Worm (Caenorhabditis elegans) whole organism, young adult: Measurements from ENCODE around the gene cst-1.

ENCODE experiments used
- B0019.2 ChIP-seq: fragments of 200-800 bp; sonication (Bioruptor generic); conservative IDR thresholded peaks from 2 replicates; pipeline ENCODE4 v1.3.6; 2022; ENCODE audit warnings: missing genetic modification reagents, missing genetic modification characterization, missing compliant biosample characterization
- B0261.1 ChIP-seq: sonication (generic microtip); optimal IDR thresholded peaks from 2 replicates; lab custom pipeline; 2016; ENCODE audit warnings: mild to moderate bottlenecking, missing genetic modification characterization, moderate library complexity, missing compliant biosample characterization
- C06A6.2 ChIP-seq: fragments of 200-800 bp; sonication (Bioruptor generic); conservative IDR thresholded peaks from 2 replicates; pipeline ENCODE4 v1.3.6; 2022; ENCODE audit warnings: missing genetic modification characterization, missing compliant biosample characterization
- D2030.7 ChIP-seq: fragments of 200-800 bp; sonication (Bioruptor generic); IDR thresholded peaks from 2 replicates; pipeline ENCODE4 v1.3.6; 2022; ENCODE audit warnings: missing genetic modification reagents, missing genetic modification characterization, missing compliant biosample characterization
- F10E7.11 ChIP-seq: sonication (generic microtip); optimal IDR thresholded peaks from 2 replicates; lab custom pipeline; 2017; ENCODE audit warnings: mild to moderate bottlenecking, missing genetic modification characterization, moderate library complexity, missing compliant biosample characterization
- F37B4.10 ChIP-seq: fragments of 200-800 bp; sonication (Bioruptor generic); IDR thresholded peaks from 2 replicates; pipeline ENCODE4 v1.3.6; 2022; ENCODE audit warnings: missing genetic modification characterization, missing compliant biosample characterization
- F39B2.1 ChIP-seq: fragments of 200-800 bp; sonication (Bioruptor generic); IDR thresholded peaks from 2 replicates; pipeline ENCODE4 v1.3.6; 2022; ENCODE audit warnings: missing genetic modification reagents, missing genetic modification characterization, missing compliant biosample characterization
- F52B5.7 ChIP-seq: sonication (generic microtip); optimal IDR thresholded peaks from 2 replicates; lab custom pipeline; 2016; ENCODE audit warnings: mild to moderate bottlenecking, missing genetic modification characterization, missing compliant biosample characterization
- F57C9.4 ChIP-seq: sonication (generic microtip); optimal IDR thresholded peaks from 2 replicates; lab custom pipeline; 2017; ENCODE audit warnings: mild to moderate bottlenecking, missing genetic modification characterization, missing compliant biosample characterization
- K11D2.4 ChIP-seq: fragments of 200-800 bp; sonication (Bioruptor generic); IDR thresholded peaks from 2 replicates; pipeline ENCODE4 v1.3.6; 2022; ENCODE audit warnings: missing genetic modification reagents, missing genetic modification characterization, missing compliant biosample characterization
- T07F8.4 ChIP-seq: sonication (generic microtip); optimal IDR thresholded peaks from 2 replicates; lab custom pipeline; 2016; ENCODE audit warnings: mild to moderate bottlenecking, missing genetic modification characterization, moderate library complexity, missing compliant biosample characterization
- Y79H2A.3 ChIP-seq: fragments of 200-800 bp; sonication (Bioruptor generic); conservative IDR thresholded peaks from 2 replicates; pipeline ENCODE4 v1.3.6; 2022; ENCODE audit warnings: missing genetic modification reagents, missing genetic modification characterization, missing compliant biosample characterization
- ama-1 ChIP-seq, 3 experiments: fragments of 150-350 bp in 1 of 3; sonication (generic microtip) in 2 of 3; optimal IDR thresholded peaks; 2 replicates each; lab custom pipeline; 2014 to 2018; ENCODE audit warnings: missing biosample characterization in 2 of 3, missing genetic modification characterization in 2 of 3, missing genetic modification reagents in 2 of 3
- attf-6 ChIP-seq: fragments of 200-800 bp; sonication (Bioruptor generic); IDR thresholded peaks from 2 replicates; pipeline ENCODE4 v1.3.6; 2022; ENCODE audit warnings: missing genetic modification reagents, missing genetic modification characterization, missing compliant biosample characterization
- cebp-1 ChIP-seq, 2 experiments: fragments of 200-800 bp in 1 of 2; sonication (Bioruptor generic) in 1 of 2; sonication (generic microtip) in 1 of 2; IDR thresholded peaks in 1 of 2; optimal IDR thresholded peaks in 1 of 2; 2 replicates each; pipeline versions ENCODE4 v1.3.6 to Lab custom; 2017 to 2022; ENCODE audit warnings: missing compliant biosample characterization in 2 of 2, missing genetic modification characterization in 2 of 2, mild to moderate bottlenecking in 1 of 2, missing genetic modification reagents in 1 of 2, moderate library complexity in 1 of 2
- ceh-58 ChIP-seq: fragments of 200-800 bp; sonication (Bioruptor generic); IDR thresholded peaks from 2 replicates; pipeline ENCODE4 v1.3.6; 2022; ENCODE audit warnings: missing genetic modification characterization, missing compliant biosample characterization
- egrh-3 ChIP-seq: fragments of 200-800 bp; sonication (Bioruptor generic); IDR thresholded peaks from 2 replicates; pipeline ENCODE4 v1.3.6; 2022; ENCODE audit warnings: missing genetic modification reagents, missing genetic modification characterization, missing compliant biosample characterization
- ekl-4 ChIP-seq: fragments of 200-800 bp; sonication (Bioruptor generic); IDR thresholded peaks from 2 replicates; pipeline ENCODE4 v1.3.6; 2022; ENCODE audit warnings: missing genetic modification reagents, missing genetic modification characterization, missing compliant biosample characterization
- fkh-3 ChIP-seq: sonication (generic microtip); optimal IDR thresholded peaks from 2 replicates; lab custom pipeline; 2016; ENCODE audit warnings: mild to moderate bottlenecking, missing genetic modification characterization, missing compliant biosample characterization
- hmg-20 ChIP-seq: fragments of 200-800 bp; sonication (Bioruptor generic); IDR thresholded peaks from 2 replicates; pipeline ENCODE4 v1.3.6; 2022; ENCODE audit warnings: missing genetic modification reagents, missing genetic modification characterization, missing compliant biosample characterization
- let-607 ChIP-seq, 2 experiments: fragments of 200-800 bp in 1 of 2; sonication (Bioruptor generic) in 1 of 2; sonication (generic microtip) in 1 of 2; optimal IDR thresholded peaks; 2 replicates each; lab custom pipeline; 2016 to 2018; ENCODE audit warnings: mild to moderate bottlenecking in 2 of 2, missing compliant biosample characterization in 2 of 2, missing genetic modification characterization in 2 of 2, moderate library complexity in 2 of 2, missing genotype in 1 of 2
- lin-35 ChIP-seq, 3 experiments: fragments of 150-350 bp in 2 of 3; sonication (generic microtip) in 1 of 3; optimal IDR thresholded peaks; 2 replicates each; lab custom pipeline; 2014 to 2018; ENCODE audit warnings: missing biosample characterization in 3 of 3, missing genetic modification characterization in 3 of 3, missing genetic modification reagents in 3 of 3
- lir-1 ChIP-seq: fragments of 200-800 bp; sonication (Bioruptor generic); conservative IDR thresholded peaks from 2 replicates; pipeline ENCODE4 v1.3.6; 2022; ENCODE audit warnings: missing genetic modification reagents, missing genetic modification characterization, missing compliant biosample characterization
- lsy-27 ChIP-seq: sonication (generic microtip); optimal IDR thresholded peaks from 2 replicates; lab custom pipeline; 2017; ENCODE audit warnings: missing genetic modification characterization, mild to moderate bottlenecking, missing compliant biosample characterization, antibody characterized with exemption, missing genotype, borderline replicate concordance; ENCODE audit not compliant: insufficient read depth
- mes-4 ChIP-seq: sonication (generic microtip); optimal IDR thresholded peaks from 2 replicates; lab custom pipeline; 2016; ENCODE audit warnings: missing genotype, missing genetic modification characterization, missing compliant biosample characterization
- nhr-27 ChIP-seq: fragments of 200-800 bp; sonication (Bioruptor generic); optimal IDR thresholded peaks from 2 replicates; lab custom pipeline; 2018; ENCODE audit warnings: mild to moderate bottlenecking, missing genetic modification characterization, moderate library complexity, missing compliant biosample characterization
- nhr-80 ChIP-seq: sonication (generic microtip); optimal IDR thresholded peaks from 2 replicates; lab custom pipeline; 2016; ENCODE audit warnings: missing genetic modification characterization, missing compliant biosample characterization
- rcor-1 ChIP-seq: fragments of 200-800 bp; sonication (Bioruptor generic); IDR thresholded peaks from 2 replicates; pipeline ENCODE4 v1.3.6; 2022; ENCODE audit warnings: missing genetic modification reagents, missing genetic modification characterization, missing compliant biosample characterization
- rec-8 ChIP-seq, 2 experiments: sonication (generic microtip); optimal IDR thresholded peaks; 2 replicates each; lab custom pipeline; 2016; ENCODE audit warnings: mild to moderate bottlenecking in 2 of 2, missing genetic modification characterization in 2 of 2, missing genetic modification reagents in 2 of 2, missing genotype in 2 of 2, missing biosample characterization in 1 of 2, missing compliant biosample characterization in 1 of 2, moderate library complexity in 1 of 2
- sea-2 ChIP-seq: fragments of 200-800 bp; sonication (Bioruptor generic); IDR thresholded peaks from 2 replicates; pipeline ENCODE4 v1.3.6; 2022; ENCODE audit warnings: missing genetic modification characterization, missing compliant biosample characterization
- snpc-1.3 ChIP-seq: sonication (generic microtip); optimal IDR thresholded peaks from 2 replicates; lab custom pipeline; 2017; ENCODE audit warnings: missing genetic modification characterization, mild to moderate bottlenecking, missing compliant biosample characterization, antibody characterized with exemption, moderate library complexity, missing genotype, missing genetic modification reagents; ENCODE audit not compliant: insufficient read depth
- snpc-3.4 ChIP-seq: sonication (generic microtip); optimal IDR thresholded peaks from 2 replicates; lab custom pipeline; 2017; ENCODE audit warnings: missing genetic modification characterization, mild to moderate bottlenecking, missing compliant biosample characterization, antibody characterized with exemption, moderate library complexity, missing genotype, missing genetic modification reagents
- snpc-4 ChIP-seq, 5 experiments: fragments of 150-350 bp in 1 of 5; sonication (generic microtip) in 4 of 5; optimal IDR thresholded peaks; 2 replicates each; lab custom pipeline; 2014 to 2018; ENCODE audit warnings: missing genetic modification characterization in 5 of 5, missing biosample characterization in 3 of 5, antibody characterized with exemption in 2 of 5, mild to moderate bottlenecking in 2 of 5, missing compliant biosample characterization in 2 of 5, missing genotype in 2 of 5, moderate library complexity in 2 of 5, missing genetic modification reagents in 1 of 5
- somi-1 ChIP-seq: fragments of 200-800 bp; sonication (Bioruptor generic); optimal IDR thresholded peaks from 2 replicates; lab custom pipeline; 2018; ENCODE audit warnings: mild to moderate bottlenecking, missing genetic modification characterization, missing compliant biosample characterization
- tlf-1 ChIP-seq: fragments of 200-800 bp; sonication (Bioruptor generic); optimal IDR thresholded peaks from 2 replicates; lab custom pipeline; 2018; ENCODE audit warnings: mild to moderate bottlenecking, missing genetic modification characterization, missing compliant biosample characterization
- unc-130 ChIP-seq: sonication (generic microtip); optimal IDR thresholded peaks from 2 replicates; lab custom pipeline; 2016; ENCODE audit warnings: missing genetic modification reagents, missing genetic modification characterization, missing compliant biosample characterization
- xnd-1 ChIP-seq: sonication (generic microtip); optimal IDR thresholded peaks from 2 replicates; lab custom pipeline; 2016; ENCODE audit warnings: missing genotype, missing genetic modification reagents, missing genetic modification characterization, missing compliant biosample characterization
- zfh-2 ChIP-seq: fragments of 200-800 bp; sonication (Bioruptor generic); conservative IDR thresholded peaks from 2 replicates; pipeline ENCODE4 v1.3.6; 2022; ENCODE audit warnings: missing genetic modification reagents, missing genetic modification characterization, missing compliant biosample characterization
- ztf-25 ChIP-seq: fragments of 200-800 bp; sonication (Bioruptor generic); IDR thresholded peaks from 2 replicates; pipeline ENCODE4 v1.3.6; 2022; ENCODE audit warnings: missing genetic modification reagents, missing genetic modification characterization, missing compliant biosample characterization
- ztf-26 ChIP-seq: sonication (generic microtip); optimal IDR thresholded peaks from 2 replicates; lab custom pipeline; 2017; ENCODE audit warnings: missing genetic modification characterization, missing compliant biosample characterization
- ztf-28 ChIP-seq: fragments of 200-800 bp; sonication (Bioruptor generic); IDR thresholded peaks from 2 replicates; pipeline ENCODE4 v1.3.6; 2022; ENCODE audit warnings: missing genetic modification reagents, missing genetic modification characterization, missing compliant biosample characterization

cst-1 gene

ce11 chrX:4343915-4344314, 4.5 kb downstream of the cst-1 start, which contains the start of gene F14H12.3 (continued):
- no peak for TF ChIP-seq ceh-58 (GFP tag; lab: Robert Waterston, UW)

- TF ChIP-seq C06A6.2 (GFP tag; lab: Robert Waterston, UW), result no peak
- TF ChIP-seq let-607 (tag; optimal IDR thresholded peaks at IDR 0.05; lab: Kevin White, UChicago), result no peak
- no peak for TF ChIP-seq somi-1 (GFP tag; lab: Kevin White, UChicago)
- TF ChIP-seq K11D2.4, result no peak
- TF ChIP-seq F39B2.1 (GFP tag; lab: Robert Waterston, UW), result no peak
- no peak for TF ChIP-seq D2030.7 (GFP tag; lab: Robert Waterston, UW)
- TF ChIP-seq rec-8 (tag; optimal IDR thresholded peaks at IDR 0.05; lab: Kevin White, UChicago), result no peak
- TF ChIP-seq sea-2 (GFP tag; lab: Robert Waterston, UW), result no peak
- TF ChIP-seq egrh-3, result no peak
- TF ChIP-seq lir-1, result no peak
- no peak for TF ChIP-seq rcor-1 (GFP tag; lab: Robert Waterston, UW)
- TF ChIP-seq F52B5.7, result no peak
- no peak for TF ChIP-seq F57C9.4 (tag; lab: Kevin White, UChicago)
- no peak for TF ChIP-seq lsy-27 (tag; lab: Kevin White, UChicago)
- TF ChIP-seq lin-35 (GFP tag; optimal IDR thresholded peaks at IDR 0.05; lab: Kevin White, UChicago), result no peak
- TF ChIP-seq tlf-1 (GFP tag; lab: Kevin White, UChicago), result no peak
- TF ChIP-seq ztf-28 (GFP tag; lab: Robert Waterston, UW), result no peak
- TF ChIP-seq B0019.2 (GFP tag; lab: Robert Waterston, UW), result no peak
- TF ChIP-seq ztf-26 (tag; lab: Kevin White, UChicago), result no peak
- TF ChIP-seq fkh-3, result no peak
Observed at ce11 chrX:4350198-4350597, 10.8 kb downstream of the cst-1 start, which contains the start of gene F14H12.2. TSS of gene F14H12.2 (plus strand) at chrX:4350498.

ce11 chrX:4353318-4353717, 13.9 kb downstream of the cst-1 start, which contains the start of gene col-165:
TSS of gene col-165 (plus strand) at chrX:4353618.
- no peak for TF ChIP-seq ceh-58 (GFP tag; lab: Robert Waterston, UW)
- TF ChIP-seq ama-1 (optimal IDR thresholded peaks at IDR 0.05; lab: Kevin White, UChicago), result no peak
- no peak for TF ChIP-seq ama-1 (GFP tag; optimal IDR thresholded peaks at IDR 0.05; lab: Kevin White, UChicago)
- TF ChIP-seq nhr-27, result no peak
- TF ChIP-seq T07F8.4, result no peak
- no peak for TF ChIP-seq F37B4.10 (GFP tag; lab: Robert Waterston, UW)
- TF ChIP-seq snpc-4 (GFP tag; optimal IDR thresholded peaks at IDR 0.05; lab: Kevin White, UChicago), result no peak
- no peak for TF ChIP-seq snpc-4 (tag; optimal IDR thresholded peaks at IDR 0.05; lab: Kevin White, UChicago)
- no peak for TF ChIP-seq unc-130 (GFP tag; lab: Kevin White, UChicago)

ce11 chrX:4357467-4357866, 18.0 kb downstream of the cst-1 start, which contains the start of gene F14H12.6:
TSS of gene F14H12.6 (minus strand) at chrX:4357567.
- TF ChIP-seq Y79H2A.3 (GFP tag; lab: Robert Waterston, UW) (no peak), F10E7.11 (tag; lab: Kevin White, UChicago) (no peak), snpc-1.3 (tag; lab: Kevin White, UChicago) (no peak)

ce11 chrX:4359030-4359429, 19.6 kb downstream of the cst-1 start:
- TF ChIP-seq cebp-1 (GFP tag; IDR thresholded peaks at IDR 0.05; lab: Robert Waterston, UW) (no peak), cebp-1 (tag; optimal IDR thresholded peaks at IDR 0.05; lab: Kevin White, UChicago) (no peak), B0261.1 (no peak), nhr-80 (tag; lab: Kevin White, UChicago) (peak; percentile 58), zfh-2 (no peak), snpc-3.4 (tag; lab: Kevin White, UChicago) (no peak), xnd-1 (tag; lab: Kevin White, UChicago) (no peak), hmg-20 (GFP tag; lab: Robert Waterston, UW) (no peak), ztf-25 (no peak), mes-4 (tag; lab: Kevin White, UChicago) (no peak), ekl-4 (GFP tag; lab: Robert Waterston, UW) (no peak), ceh-58 (GFP tag; lab: Robert Waterston, UW) (no peak), attf-6 (no peak), ztf-26 (tag; lab: Kevin White, UChicago) (no peak)
